Worm (Caenorhabditis elegans) whole organism, L4 larva: ENCODE data around the gene C01F1.6.

Experiments
- T26A8.4 ChIP-seq: fragments of 200-800 bp; sonication (Bioruptor generic); IDR thresholded peaks from 2 replicates; pipeline ENCODE4 v1.3.6; 2022; ENCODE audit warnings: missing genetic modification characterization, missing compliant biosample characterization
- Y105C5A.15 ChIP-seq: fragments of 200-800 bp; sonication (Bioruptor generic); IDR thresholded peaks from 2 replicates; pipeline ENCODE4 v1.3.6; 2022; ENCODE audit warnings: missing genetic modification characterization, missing compliant biosample characterization
- Y48G9A.11 ChIP-seq: fragments of 200-800 bp; sonication (Bioruptor generic); IDR thresholded peaks from 2 replicates; pipeline ENCODE4 v1.3.6; 2022; ENCODE audit warnings: missing genetic modification reagents, missing genetic modification characterization, missing compliant biosample characterization
- Y5F2A.4 ChIP-seq: fragments of 200-800 bp; sonication (Bioruptor generic); optimal IDR thresholded peaks from 2 replicates; lab custom pipeline; 2018; ENCODE audit warnings: mild to moderate bottlenecking, missing genetic modification characterization, missing compliant biosample characterization
- ZK337.2 ChIP-seq: fragments of 200-800 bp; sonication (Bioruptor generic); IDR thresholded peaks from 2 replicates; pipeline ENCODE4 v1.3.6; 2022; ENCODE audit warnings: missing genetic modification reagents, missing genetic modification characterization, missing compliant biosample characterization
- aha-1 ChIP-seq: fragments of 150-350 bp; peaks from one replicate; lab custom pipeline; 2014; ENCODE audit warnings: missing biosample characterization, missing genetic modification characterization
- ama-1 ChIP-seq: fragments of 150-350 bp; optimal IDR thresholded peaks from 2 replicates; lab custom pipeline; 2014; ENCODE audit warnings: inconsistent platforms, mixed read lengths
- ceh-20 ChIP-seq: fragments of 200-800 bp; sonication (Bioruptor generic); IDR thresholded peaks from 2 replicates; pipeline ENCODE4 v1.3.6; 2022; ENCODE audit warnings: missing genetic modification reagents, missing genetic modification characterization, missing compliant biosample characterization
- ceh-44 ChIP-seq: fragments of 200-800 bp; sonication (Bioruptor generic); IDR thresholded peaks from 2 replicates; pipeline ENCODE4 v1.3.6; 2022; ENCODE audit warnings: missing genetic modification reagents, missing genetic modification characterization, missing compliant biosample characterization
- ceh-62 ChIP-seq: sonication (generic microtip); optimal IDR thresholded peaks from 2 replicates; lab custom pipeline; 2017; ENCODE audit warnings: missing biosample characterization, missing genetic modification characterization
- ceh-82 ChIP-seq: sonication (generic microtip); optimal IDR thresholded peaks from 2 replicates; lab custom pipeline; 2017; ENCODE audit warnings: missing biosample characterization, missing genetic modification characterization
- ces-1 ChIP-seq: fragments of 150-350 bp; sonication (generic microtip); optimal IDR thresholded peaks from 4 replicates; lab custom pipeline; 2014; ENCODE audit warnings: missing biosample characterization, missing genetic modification reagents, missing genetic modification characterization
- cey-2 ChIP-seq: sonication (generic microtip); optimal IDR thresholded peaks from 3 replicates; lab custom pipeline; 2017; ENCODE audit warnings: missing genetic modification characterization, mild to moderate bottlenecking, missing compliant biosample characterization, antibody characterized with exemption, borderline replicate concordance; ENCODE audit not compliant: insufficient read depth
- daf-12 ChIP-seq: fragments of 150-350 bp; optimal IDR thresholded peaks from 2 replicates; lab custom pipeline; 2014; ENCODE audit warnings: missing biosample characterization, missing genetic modification reagents, missing genetic modification characterization
- daf-19 ChIP-seq: fragments of 200-800 bp; sonication (Bioruptor generic); conservative IDR thresholded peaks from 2 replicates; pipeline ENCODE4 v1.3.6; 2022; ENCODE audit warnings: missing genetic modification characterization, missing compliant biosample characterization
- dmd-8 ChIP-seq: fragments of 200-800 bp; sonication (Bioruptor generic); IDR thresholded peaks from 2 replicates; pipeline ENCODE4 v1.3.6; 2022; ENCODE audit warnings: missing genetic modification characterization, missing compliant biosample characterization
- egl-43 ChIP-seq: fragments of 200-800 bp; sonication (Bioruptor generic); IDR thresholded peaks from 2 replicates; pipeline ENCODE4 v1.3.6; 2022; ENCODE audit warnings: missing genetic modification reagents, missing genetic modification characterization, missing compliant biosample characterization
- fkh-10 ChIP-seq: fragments of 150-350 bp; optimal IDR thresholded peaks from 2 replicates; lab custom pipeline; 2014; ENCODE audit warnings: missing biosample characterization, missing genetic modification reagents, missing genetic modification characterization
- hif-1 ChIP-seq, 2 experiments: sonication (generic microtip); optimal IDR thresholded peaks; 2 replicates each; lab custom pipeline; 2016 to 2017; ENCODE audit warnings: missing compliant biosample characterization in 2 of 2, missing genetic modification characterization in 2 of 2, missing genetic modification reagents in 2 of 2, missing genotype in 2 of 2, mild to moderate bottlenecking in 1 of 2
- hlh-11 ChIP-seq: fragments of 200-800 bp; sonication (Bioruptor generic); optimal IDR thresholded peaks from 2 replicates; lab custom pipeline; 2018; ENCODE audit warnings: mild to moderate bottlenecking, missing genetic modification characterization, missing compliant biosample characterization
- jun-1 ChIP-seq: fragments of 150-350 bp; optimal IDR thresholded peaks from 2 replicates; lab custom pipeline; 2014; ENCODE audit warnings: missing biosample characterization, missing genetic modification reagents, missing genetic modification characterization
- lir-3 ChIP-seq: sonication (generic microtip); optimal IDR thresholded peaks from 2 replicates; lab custom pipeline; 2016; ENCODE audit warnings: mild to moderate bottlenecking, missing genetic modification characterization, missing compliant biosample characterization
- madf-9 ChIP-seq: fragments of 200-800 bp; sonication (Bioruptor generic); conservative IDR thresholded peaks from 2 replicates; pipeline ENCODE4 v1.3.6; 2022; ENCODE audit warnings: missing genetic modification reagents, missing genetic modification characterization, missing compliant biosample characterization
- mdt-29 ChIP-seq: fragments of 200-800 bp; sonication (Bioruptor generic); IDR thresholded peaks from 2 replicates; pipeline ENCODE4 v1.3.6; 2022; ENCODE audit warnings: missing genetic modification reagents, missing genetic modification characterization, missing compliant biosample characterization
- mep-1 ChIP-seq: fragments of 150-350 bp; sonication (generic microtip); optimal IDR thresholded peaks from 3 replicates; lab custom pipeline; 2014; ENCODE audit warnings: missing biosample characterization, missing genetic modification characterization
- mes-2 ChIP-seq: sonication (generic microtip); optimal IDR thresholded peaks from 2 replicates; lab custom pipeline; 2016; ENCODE audit warnings: missing genotype, mild to moderate bottlenecking, missing genetic modification characterization, missing compliant biosample characterization; ENCODE audit not compliant: poor library complexity, severe bottlenecking
- mxl-3 ChIP-seq: fragments of 200-800 bp; sonication (Bioruptor generic); optimal IDR thresholded peaks from 2 replicates; lab custom pipeline; 2018; ENCODE audit warnings: mild to moderate bottlenecking, missing genetic modification characterization, missing compliant biosample characterization
- nhr-10 ChIP-seq: fragments of 150-350 bp; optimal IDR thresholded peaks from 2 replicates; lab custom pipeline; 2014; ENCODE audit warnings: missing biosample characterization, missing genetic modification characterization
- nhr-11 ChIP-seq: fragments of 150-350 bp; optimal IDR thresholded peaks from 2 replicates; lab custom pipeline; 2014; ENCODE audit warnings: missing biosample characterization, missing genetic modification characterization
- nhr-237 ChIP-seq: sonication (generic microtip); optimal IDR thresholded peaks from 2 replicates; lab custom pipeline; 2017; ENCODE audit warnings: missing biosample characterization, missing genetic modification characterization
- nhr-48 ChIP-seq: sonication (generic microtip); optimal IDR thresholded peaks from 2 replicates; lab custom pipeline; 2016; ENCODE audit warnings: mild to moderate bottlenecking, missing genetic modification characterization, missing compliant biosample characterization
- nhr-6 ChIP-seq: fragments of 150-350 bp; optimal IDR thresholded peaks from 2 replicates; lab custom pipeline; 2014; ENCODE audit warnings: missing biosample characterization, missing genetic modification characterization
- nhr-76 ChIP-seq: fragments of 150-350 bp; optimal IDR thresholded peaks from 2 replicates; lab custom pipeline; 2014; ENCODE audit warnings: missing biosample characterization, missing genetic modification characterization
- nhr-77 ChIP-seq: fragments of 150-350 bp; optimal IDR thresholded peaks from 2 replicates; lab custom pipeline; 2014; ENCODE audit warnings: missing biosample characterization, missing genetic modification characterization
- pqm-1 ChIP-seq: sonication (generic microtip); optimal IDR thresholded peaks from 2 replicates; lab custom pipeline; 2017; ENCODE audit warnings: missing biosample characterization, missing genetic modification characterization
- rbr-2 ChIP-seq: sonication (generic microtip); optimal IDR thresholded peaks from 2 replicates; lab custom pipeline; 2016; ENCODE audit warnings: missing genotype, missing genetic modification characterization, missing compliant biosample characterization
- saeg-2 ChIP-seq: fragments of 200-800 bp; sonication (Bioruptor generic); IDR thresholded peaks from 2 replicates; pipeline ENCODE4 v1.3.6; 2022; ENCODE audit warnings: missing genetic modification reagents, missing genetic modification characterization, missing compliant biosample characterization
- sdz-12 ChIP-seq: fragments of 200-800 bp; sonication (Bioruptor generic); optimal IDR thresholded peaks from 2 replicates; lab custom pipeline; 2018; ENCODE audit warnings: mild to moderate bottlenecking, missing genetic modification characterization, missing compliant biosample characterization
- skn-1 ChIP-seq: fragments of 150-350 bp; optimal IDR thresholded peaks from 2 replicates; lab custom pipeline; 2014; ENCODE audit warnings: missing biosample characterization, missing genetic modification characterization
- snpc-1.2 ChIP-seq: fragments of 200-800 bp; sonication (Bioruptor generic); IDR thresholded peaks from 2 replicates; pipeline ENCODE4 v1.3.6; 2022; ENCODE audit warnings: missing genetic modification reagents, missing genetic modification characterization, missing compliant biosample characterization
- snpc-4 ChIP-seq: fragments of 150-350 bp; optimal IDR thresholded peaks from 2 replicates; lab custom pipeline; 2014; ENCODE audit warnings: missing biosample characterization, missing genetic modification characterization
- spr-1 ChIP-seq: sonication (generic microtip); optimal IDR thresholded peaks from 2 replicates; lab custom pipeline; 2016; ENCODE audit warnings: mild to moderate bottlenecking, missing genetic modification characterization, missing compliant biosample characterization
- tra-1 ChIP-seq: fragments of 200-800 bp; sonication (Bioruptor generic); IDR thresholded peaks from 2 replicates; pipeline ENCODE4 v1.3.6; 2022; ENCODE audit warnings: missing genetic modification reagents, missing genetic modification characterization, missing compliant biosample characterization
- unc-39 ChIP-seq: sonication (generic microtip); optimal IDR thresholded peaks from 2 replicates; lab custom pipeline; 2017; ENCODE audit warnings: missing biosample characterization, missing genetic modification characterization
- unc-62 ChIP-seq, 3 experiments: fragments of 150-350 bp in 1 of 3; sonication (generic microtip); optimal IDR thresholded peaks in 2 of 3; peaks in 1 of 3; 1 replicate in 1 of 3; 2 replicates in 2 of 3; lab custom pipeline; 2014 to 2017; ENCODE audit warnings: missing biosample characterization in 3 of 3, missing genetic modification characterization in 3 of 3, missing genetic modification reagents in 3 of 3, missing genotype in 1 of 3
- zag-1 ChIP-seq: fragments of 150-350 bp; optimal IDR thresholded peaks from 2 replicates; lab custom pipeline; 2014; ENCODE audit warnings: missing biosample characterization, missing genetic modification characterization
- zfp-3 ChIP-seq: fragments of 200-800 bp; sonication (Bioruptor generic); conservative IDR thresholded peaks from 2 replicates; pipeline ENCODE4 v1.3.6; 2022; ENCODE audit warnings: missing genetic modification reagents, missing genetic modification characterization, missing compliant biosample characterization
- ztf-11 ChIP-seq: fragments of 150-350 bp; optimal IDR thresholded peaks from 2 replicates; lab custom pipeline; 2014; ENCODE audit warnings: missing biosample characterization, missing genetic modification characterization

Gene C01F1.6

DNA sequence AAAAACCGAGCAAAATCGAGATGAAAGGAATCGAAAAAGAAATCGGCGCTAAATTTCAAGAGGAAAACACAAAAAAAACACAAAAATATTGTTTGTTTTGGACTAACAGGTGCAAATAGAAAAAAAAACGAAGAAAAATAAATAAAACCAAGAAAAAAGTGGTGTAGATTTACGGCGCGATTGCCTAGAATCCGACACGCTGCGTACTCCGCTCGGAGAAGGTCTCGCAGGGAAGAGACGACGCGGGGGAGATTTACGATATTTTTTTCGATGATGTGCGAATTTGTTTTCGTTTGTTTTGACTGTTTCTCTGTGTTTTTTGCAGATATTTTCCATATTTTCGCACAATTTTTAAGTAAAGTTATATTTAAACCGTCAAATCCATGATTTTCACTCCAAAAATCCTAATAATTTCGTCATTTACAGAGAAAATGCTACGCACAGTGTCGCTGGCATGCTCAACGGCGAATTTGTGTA, 11.3 kb upstream of the C01F1.6 start, which contains the start of gene sco-1 (continued):
- TF ChIP-seq mes-2 (tag; lab: Kevin White, UChicago) = peak; percentile 99
- TF ChIP-seq nhr-77 = peak; percentile 93
- no peak for TF ChIP-seq ceh-62 (tag; lab: Kevin White, UChicago)
- peak; percentile 94 for TF ChIP-seq ceh-20
- peak; percentile 70 for TF ChIP-seq nhr-48
- TF ChIP-seq tra-1 = no peak; the same call in none of the 2 replicates
- peak; percentile 68 for TF ChIP-seq mxl-3 (GFP tag; lab: Kevin White, UChicago)
- TF ChIP-seq nhr-76 (tag; lab: Kevin White, UChicago) = no peak
- peak; percentile 85 for TF ChIP-seq jun-1 (tag; lab: Kevin White, UChicago)
- TF ChIP-seq ceh-44 (GFP tag; lab: Robert Waterston, UW) = peak; percentile 58; the same call in 1 of the 2 replicates
- peak; percentile 80 for TF ChIP-seq sdz-12 (GFP tag; lab: Kevin White, UChicago)
- peak; percentile 34 for TF ChIP-seq ama-1 (lab: Kevin White, UChicago)
- TF ChIP-seq hif-1 (tag; optimal IDR thresholded peaks at IDR 0.05; lab: Kevin White, UChicago) = peak in 1 of 2 experiments; percentile 95
- peak; percentile 91 for TF ChIP-seq nhr-6 (tag; lab: Kevin White, UChicago)
- TF ChIP-seq zag-1 (tag; lab: Kevin White, UChicago) = peak; percentile 42
- TF ChIP-seq aha-1 (tag; lab: Kevin White, UChicago) = peak; percentile 93
- peak; percentile 89 for TF ChIP-seq Y48G9A.11
- peak; percentile 94 for TF ChIP-seq T26A8.4 (GFP tag; lab: Robert Waterston, UW)
- peak; percentile 60 for TF ChIP-seq snpc-4 (tag; lab: Kevin White, UChicago)
- TF ChIP-seq ces-1 (GFP tag; lab: Kevin White, UChicago) = peak; percentile 42
- no peak for TF ChIP-seq saeg-2
- TF ChIP-seq hlh-11 = peak; percentile 90
- TF ChIP-seq skn-1 (tag; lab: Kevin White, UChicago) = no peak
- TF ChIP-seq Y5F2A.4 = no peak
- no peak for TF ChIP-seq daf-19
- no peak for TF ChIP-seq unc-39
- TF ChIP-seq unc-62 (GFP tag; optimal IDR thresholded peaks at IDR 0.05 in 1 of 2; lab: Kevin White, UChicago) = peak in 1 of 2 experiments; percentile 38
- TF ChIP-seq unc-62 (tag; optimal IDR thresholded peaks at IDR 0.05; lab: Kevin White, UChicago) = no peak
- TF ChIP-seq spr-1 (tag; lab: Kevin White, UChicago) = peak; percentile 82
- TF ChIP-seq fkh-10 (GFP tag; lab: Kevin White, UChicago) = peak; percentile 97
- no peak for TF ChIP-seq pqm-1
- TF ChIP-seq zfp-3 (GFP tag; lab: Robert Waterston, UW) = peak; percentile 87; the same call in 1 of the 2 replicates
- no peak for TF ChIP-seq Y105C5A.15 (GFP tag; lab: Robert Waterston, UW)
- TF ChIP-seq madf-9 (GFP tag; lab: Robert Waterston, UW) = peak; percentile 91
- peak; percentile 98 for TF ChIP-seq mep-1
- peak; percentile 16 for TF ChIP-seq nhr-10
- TF ChIP-seq dmd-8 (GFP tag; lab: Robert Waterston, UW) = no peak
- TF ChIP-seq egl-43 (GFP tag; lab: Robert Waterston, UW) = peak; percentile 86
- no peak for TF ChIP-seq cey-2
- no peak for TF ChIP-seq ceh-82 (tag; lab: Kevin White, UChicago)
- TF ChIP-seq lir-3 (tag; lab: Kevin White, UChicago) = peak; percentile 24

DNA sequence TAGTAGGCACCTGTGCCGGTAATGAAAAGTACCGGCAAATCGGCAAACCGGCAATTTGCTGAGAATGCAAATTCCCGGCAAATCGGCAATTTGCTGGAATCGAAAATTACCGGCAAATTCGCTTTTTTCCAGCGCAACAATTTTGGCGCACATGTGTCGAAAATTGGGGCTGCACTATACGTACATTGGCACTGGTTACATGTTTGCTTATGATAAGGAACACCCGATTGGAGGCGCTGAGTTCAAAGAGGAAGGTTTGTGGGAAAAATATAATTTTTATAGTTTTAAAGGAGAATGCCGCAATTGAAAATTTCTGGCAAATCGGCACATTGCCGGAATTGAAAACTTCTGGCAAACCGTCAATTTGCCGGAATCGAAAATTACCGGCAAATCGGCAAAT, 9.2 kb upstream of the C01F1.6 start:
- no peak for TF ChIP-seq ZK337.2 (GFP tag; lab: Robert Waterston, UW)
- TF ChIP-seq mdt-29 (GFP tag; lab: Robert Waterston, UW) = no peak
- TF ChIP-seq nhr-11 = no peak
- no peak for TF ChIP-seq rbr-2
- no peak for TF ChIP-seq snpc-1.2 (GFP tag; lab: Robert Waterston, UW)
- no peak for TF ChIP-seq ama-1 (lab: Kevin White, UChicago)
- TF ChIP-seq pqm-1 = peak; percentile 16
- TF ChIP-seq snpc-4 (tag; lab: Kevin White, UChicago) = no peak
- no peak for TF ChIP-seq daf-12 (tag; lab: Kevin White, UChicago)
- no peak for TF ChIP-seq sdz-12 (GFP tag; lab: Kevin White, UChicago)
- no peak for TF ChIP-seq fkh-10 (GFP tag; lab: Kevin White, UChicago)
- TF ChIP-seq nhr-237 (tag; lab: Kevin White, UChicago) = no peak
- peak; percentile 57 for TF ChIP-seq aha-1 (tag; lab: Kevin White, UChicago)
- TF ChIP-seq ztf-11 (tag; lab: Kevin White, UChicago) = no peak
- TF ChIP-seq, all 104 proteins: peak for 2
